Fruit fly (Drosophila melanogaster): ENCODE measurements around the gene CG9451.

The CG9451 gene

DNA sequence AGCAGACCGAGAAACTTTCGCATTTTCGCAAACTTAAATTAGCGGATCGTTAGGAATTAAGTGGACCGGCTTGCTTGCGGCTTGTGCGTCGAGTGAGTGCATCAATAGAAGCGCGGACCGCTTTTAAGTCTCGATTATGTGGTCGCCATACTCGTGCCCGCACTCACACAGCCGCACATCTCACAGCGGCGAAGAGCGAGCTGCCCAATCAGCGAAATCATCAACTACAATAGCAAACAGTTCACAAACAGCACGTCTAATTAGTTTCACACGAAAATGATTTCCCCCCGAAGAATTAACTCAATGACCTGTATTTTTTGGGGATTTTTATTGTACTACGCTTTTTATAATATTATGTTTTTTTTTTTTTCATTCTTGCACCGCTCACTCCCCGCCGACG, at the start of gene CG9451:
CG9451 (minus strand) TSS at position 101 of the 400 bp plus-strand sequence.
- no peak for TF ChIP-seq CG12391 (tag; optimal IDR thresholded peaks at IDR 0.05)
- no peak for TF ChIP-seq Opbp (GFP tag; IDR thresholded peaks at IDR 0.05; ENCODE audit: partially characterized antibody)
- TF ChIP-seq Ravus (GFP tag; IDR thresholded peaks at IDR 0.05), result no peak
- TF ChIP-seq CG16863 (GFP tag; optimal IDR thresholded peaks at IDR 0.05), result no peak
- no peak for TF ChIP-seq Xbp1 (GFP tag; optimal IDR thresholded peaks at IDR 0.05)
- TF ChIP-seq CG4820 (GFP tag; optimal IDR thresholded peaks at IDR 0.05), result no peak
- TF ChIP-seq CG8944 (GFP tag; optimal IDR thresholded peaks at IDR 0.05), result no peak
- no peak for TF ChIP-seq CG10959 (GFP tag; IDR thresholded peaks at IDR 0.05)

- TF ChIP-seq C15 (GFP tag; IDR thresholded peaks at IDR 0.05) (no peak), Deaf1 (tag; optimal IDR thresholded peaks at IDR 0.05) (no peak), ems (GFP tag; optimal IDR thresholded peaks at IDR 0.05) (no peak), Myb (GFP tag; optimal IDR thresholded peaks at IDR 0.05) (no peak), wor (GFP tag; IDR thresholded peaks at IDR 0.05) (no peak), CG8359 (GFP tag; optimal IDR thresholded peaks at IDR 0.05; ENCODE audit: borderline replicate concordance) (no peak), jing (GFP tag; optimal IDR thresholded peaks at IDR 0.05) (no peak), CG3163 (GFP tag; optimal IDR thresholded peaks at IDR 0.05) (no peak), Opbp (GFP tag; IDR thresholded peaks at IDR 0.05; ENCODE audit: partially characterized antibody) (no peak), mld (GFP tag; IDR thresholded peaks at IDR 0.05; ENCODE audit: partially characterized antibody) (no peak), hth (optimal IDR thresholded peaks at IDR 0.05) (no peak)
Observed at dm6 chr3L:19544810-19545209, 44.2 kb upstream of the CG9451 start, which contains the start of the genes CG46435 and Rcd7. CG46435 (plus strand) TSS chr3L:19545110. Rcd7 (plus strand) TSS chr3L:19545110.

DNA sequence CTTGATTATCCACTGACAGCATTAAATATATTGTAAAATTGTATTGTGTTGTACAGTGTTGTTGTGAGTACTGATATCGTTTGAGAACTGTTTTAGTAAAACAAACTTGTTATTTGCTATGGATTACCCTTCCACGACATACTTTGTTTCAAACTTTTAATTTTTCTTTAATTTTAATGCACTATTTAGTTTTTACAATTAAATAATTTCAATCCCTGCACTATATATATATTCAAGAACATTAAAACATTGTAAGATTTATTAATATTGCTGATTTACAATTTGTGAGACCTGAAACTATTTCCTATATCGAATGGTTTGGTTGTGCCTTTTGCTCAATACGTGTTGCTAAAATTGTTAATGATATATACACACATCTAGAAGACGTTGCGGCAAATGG, 43.5 kb upstream of the CG9451 start, which contains the start of the genes CG46434 and Dred:
CG46434 (minus strand) TSS at position 101 of the 400 bp plus-strand sequence.
Dred (minus strand) TSS at position 101 of the 400 bp plus-strand sequence.
- TF ChIP-seq PHDP (tag; optimal IDR thresholded peaks at IDR 0.05) (no peak), abd-A (tag; optimal IDR thresholded peaks at IDR 0.05) (no peak), CG9727 (GFP tag; optimal IDR thresholded peaks at IDR 0.05) (no peak), Drgx (GFP tag; IDR thresholded peaks at IDR 0.05) (no peak), CG4282 (GFP tag; optimal IDR thresholded peaks at IDR 0.05) (no peak), Rx (GFP tag; IDR thresholded peaks at IDR 0.05) (no peak)

- TF ChIP-seq Usf (GFP tag; optimal IDR thresholded peaks at IDR 0.05) (no peak), CG16779 (GFP tag; IDR thresholded peaks at IDR 0.05) (0 out of 2 replicates have a peak, but pooled peaks have one; percentile 11)
Observed at dm6 chr3L:19532443-19532842, 31.8 kb upstream of the CG9451 start, which contains the start of gene Cpr76Bd. Cpr76Bd (plus strand) TSS chr3L:19532743.

dm6 chr3L:19528547-19528946, 27.9 kb upstream of the CG9451 start:
- TF ChIP-seq CG4404 (GFP tag; IDR thresholded peaks at IDR 0.05) (0 out of 2 replicates have a peak, but pooled peaks have one; percentile 6), CG9437 (GFP tag; optimal IDR thresholded peaks at IDR 0.05) (no peak), CG8359 (GFP tag; optimal IDR thresholded peaks at IDR 0.05; ENCODE audit: borderline replicate concordance) (peak; percentile 91)

- TF ChIP-seq bsh (GFP tag; optimal IDR thresholded peaks at IDR 0.05) (no peak), CG8359 (GFP tag; optimal IDR thresholded peaks at IDR 0.05; ENCODE audit: borderline replicate concordance) (peak; percentile 96), CG15011 (GFP tag; optimal IDR thresholded peaks at IDR 0.05) (no peak), CG6765 (GFP tag; optimal IDR thresholded peaks at IDR 0.05) (no peak), Poxn (GFP tag; IDR thresholded peaks at IDR 0.05) (no peak), gsb (GFP tag; IDR thresholded peaks at IDR 0.05) (no peak), CG12659 (GFP tag; optimal IDR thresholded peaks at IDR 0.05) (no peak), grn (GFP tag; optimal IDR thresholded peaks at IDR 0.05) (no peak), CG6654 (GFP tag; optimal IDR thresholded peaks at IDR 0.05) (peak; percentile 54), Chrac-16 (GFP tag; optimal IDR thresholded peaks at IDR 0.05) (no peak), CG1832 (GFP tag; optimal IDR thresholded peaks at IDR 0.05) (no peak)
Observed at dm6 chr3L:19525736-19526135, 25.1 kb upstream of the CG9451 start.
